Worm (Caenorhabditis elegans): ENCODE measurements around the gene C03A3.1.

The C03A3.1 gene

DNA sequence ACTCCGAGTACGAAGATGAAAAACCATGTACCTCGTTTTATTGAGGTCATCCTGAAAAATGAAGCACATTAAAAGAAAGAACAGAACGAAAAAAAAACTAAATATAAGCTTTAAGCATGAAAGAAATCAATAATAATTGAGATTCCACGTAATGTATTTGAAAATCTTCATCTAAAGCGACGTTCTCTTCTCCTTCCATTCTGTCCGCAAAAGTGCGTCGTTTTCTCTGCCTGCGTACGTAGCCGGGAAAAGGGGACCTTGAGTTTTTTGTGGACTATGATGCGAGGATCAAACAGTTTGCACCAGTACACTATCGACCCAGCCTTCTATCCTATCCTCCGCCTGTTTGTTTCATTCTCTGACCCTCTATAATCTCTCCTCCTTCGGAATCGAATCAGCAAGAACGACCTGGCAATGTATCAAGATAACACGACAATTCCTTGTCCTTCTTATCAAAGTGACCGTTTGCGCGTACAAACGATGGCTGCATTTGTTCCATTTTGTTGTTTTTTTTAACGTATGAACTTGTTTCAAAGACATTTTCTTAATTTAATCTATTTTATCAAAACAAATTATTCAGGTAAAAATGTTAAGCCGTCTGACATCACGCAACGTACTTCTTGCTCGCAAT, 41.6 kb upstream of the C03A3.1 start, which contains the start of the genes C34F6.7 and idh-2:
Gene C34F6.7 (minus strand): TSS at position 51 of the 631 bp plus-strand sequence.
Gene idh-2 (plus strand): TSS at position 581 of the 631 bp plus-strand sequence.
- no peak for TF ChIP-seq C34F6.9 (tag; optimal IDR thresholded peaks at IDR 0.05)
- TF ChIP-seq snpc-4 (tag; optimal IDR thresholded peaks at IDR 0.05) = no peak
- TF ChIP-seq elt-3 (tag; optimal IDR thresholded peaks at IDR 0.05) = no peak
- no peak for TF ChIP-seq alr-1 (tag; optimal IDR thresholded peaks at IDR 0.05)
- TF ChIP-seq lsy-2 (tag; optimal IDR thresholded peaks at IDR 0.05) = peak in 1 of 2 experiments; percentile 48
- no peak for TF ChIP-seq nhr-23 (tag; optimal IDR thresholded peaks at IDR 0.05)
- no peak for TF ChIP-seq ama-1 (optimal IDR thresholded peaks at IDR 0.05)
- TF ChIP-seq F13H6.1 (tag; optimal IDR thresholded peaks at IDR 0.05) = peak; percentile 9
- TF ChIP-seq sem-4 (tag; optimal IDR thresholded peaks at IDR 0.05) = no peak
- TF ChIP-seq fos-1 (tag; optimal IDR thresholded peaks at IDR 0.05) = peak; percentile 45
- TF ChIP-seq elt-1 (tag; optimal IDR thresholded peaks at IDR 0.05) = no peak
- TF ChIP-seq mdl-1 (tag; optimal IDR thresholded peaks at IDR 0.05) = peak in 1 of 2 experiments; percentile 3
- TF ChIP-seq skn-1 (tag; optimal IDR thresholded peaks at IDR 0.05) = no peak
- no peak for TF ChIP-seq zag-1 (tag; optimal IDR thresholded peaks at IDR 0.05)
- TF ChIP-seq mbf-1 (tag; optimal IDR thresholded peaks at IDR 0.05) = no peak
- no peak for TF ChIP-seq unc-62 (GFP tag; optimal IDR thresholded peaks at IDR 0.05)
- no peak for TF ChIP-seq nhr-10 (tag; optimal IDR thresholded peaks at IDR 0.05)
- no peak for TF ChIP-seq nhr-237 (tag; optimal IDR thresholded peaks at IDR 0.05)
- TF ChIP-seq ceh-16 (tag; optimal IDR thresholded peaks at IDR 0.05) = no peak
- no peak for TF ChIP-seq dmd-4 (tag; optimal IDR thresholded peaks at IDR 0.05)
- peak; percentile 50 for TF ChIP-seq unc-55 (GFP tag; optimal IDR thresholded peaks at IDR 0.05)
- peak; percentile 70 for TF ChIP-seq nhr-21 (tag; optimal IDR thresholded peaks at IDR 0.05)
- peak; percentile 8 for TF ChIP-seq crh-2 (tag; optimal IDR thresholded peaks at IDR 0.05)
- TF ChIP-seq gmeb-1 (tag; optimal IDR thresholded peaks at IDR 0.05) = peak; percentile 49
- TF ChIP-seq mab-5 (tag; optimal IDR thresholded peaks at IDR 0.05) = no peak
- no peak for TF ChIP-seq unc-39 (tag; optimal IDR thresholded peaks at IDR 0.05)
- no peak for TF ChIP-seq nhr-11 (tag; optimal IDR thresholded peaks at IDR 0.05)
- TF ChIP-seq lin-39 (tag; optimal IDR thresholded peaks at IDR 0.05) = no peak
- peak; percentile 58 for TF ChIP-seq sma-9 (GFP tag; optimal IDR thresholded peaks at IDR 0.05)
- no peak for TF ChIP-seq sma-9 (tag; optimal IDR thresholded peaks at IDR 0.05)
- TF ChIP-seq lin-11 (tag; optimal IDR thresholded peaks at IDR 0.05) = no peak
- no peak for TF ChIP-seq ztf-4 (tag; optimal IDR thresholded peaks at IDR 0.05)
- peak; percentile 48 for TF ChIP-seq nhr-129 (tag; optimal IDR thresholded peaks at IDR 0.05)
- no peak for TF ChIP-seq ceh-82 (tag; optimal IDR thresholded peaks at IDR 0.05)
- TF ChIP-seq ztf-1 (GFP tag; conservative IDR thresholded peaks at IDR 0.05) = no peak
- no peak for TF ChIP-seq lin-13 (GFP tag; optimal IDR thresholded peaks at IDR 0.05)
- TF ChIP-seq nhr-25 (tag; optimal IDR thresholded peaks at IDR 0.05) = peak; percentile 53
- no peak for TF ChIP-seq ztf-11 (tag; optimal IDR thresholded peaks at IDR 0.05)
- TF ChIP-seq nhr-12 (tag; optimal IDR thresholded peaks at IDR 0.05) = no peak
- TF ChIP-seq Y55F3AM.14 (GFP tag; optimal IDR thresholded peaks at IDR 0.05) = peak; percentile 15
- peak; percentile 57 for TF ChIP-seq sma-3 (GFP tag; optimal IDR thresholded peaks at IDR 0.05)
- no peak for TF ChIP-seq aly-2 (tag; optimal IDR thresholded peaks at IDR 0.05)
- no peak for TF ChIP-seq peb-1 (tag; optimal IDR thresholded peaks at IDR 0.05)
- TF ChIP-seq ZK546.5 (tag; optimal IDR thresholded peaks at IDR 0.05) = no peak
- no peak for TF ChIP-seq nhr-77 (tag; optimal IDR thresholded peaks at IDR 0.05)
- TF ChIP-seq egl-27 (tag; optimal IDR thresholded peaks at IDR 0.05) = no peak
- no peak for TF ChIP-seq blmp-1 (tag; optimal IDR thresholded peaks at IDR 0.05; ENCODE audit: insufficient read depth)
- TF ChIP-seq R02D3.7 (tag; optimal IDR thresholded peaks at IDR 0.05) = no peak
- no peak for TF ChIP-seq nhr-6 (tag; optimal IDR thresholded peaks at IDR 0.05)
